Fruit fly (Drosophila melanogaster): Measurements from ENCODE around the gene Dph1.
A peak's percentile ranks its signal among the peaks of the same experiment; 100 is the strongest.

Dph1 gene

DNA sequence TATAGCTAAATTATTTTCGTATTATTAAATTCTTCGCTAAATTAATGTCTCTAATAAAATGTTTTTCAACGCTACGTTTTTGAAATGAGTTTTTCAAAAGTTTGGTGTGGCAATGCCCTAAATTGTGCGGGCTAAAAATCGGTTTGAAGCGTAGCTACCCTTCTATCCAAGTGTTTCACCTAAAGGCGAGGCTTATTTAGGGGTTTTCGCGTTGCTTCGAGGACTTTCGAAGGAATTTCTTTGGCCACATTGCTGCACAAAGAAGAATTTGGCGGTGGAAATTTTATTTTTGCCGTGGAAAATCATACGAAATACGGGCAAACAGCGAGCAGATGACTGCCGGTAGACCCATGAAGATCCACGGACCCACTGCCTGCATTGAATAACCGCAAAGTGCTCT lies 15.0 kb downstream of the Dph1 start, which contains the start of gene TfIIEalpha (continued):
- TF ChIP-seq wek (GFP tag; optimal IDR thresholded peaks at IDR 0.05) (no peak), Sox100B (GFP tag; optimal IDR thresholded peaks at IDR 0.05) (no peak), CG9437 (GFP tag; optimal IDR thresholded peaks at IDR 0.05) (no peak), CG13424 (tag; optimal IDR thresholded peaks at IDR 0.05) (peak; percentile 2), Poxn (GFP tag; IDR thresholded peaks at IDR 0.05) (no peak), MTF-1 (GFP tag; optimal IDR thresholded peaks at IDR 0.05; ENCODE audit: borderline replicate concordance) (no peak), CG2116 (GFP tag; optimal IDR thresholded peaks at IDR 0.05) (peak; percentile 38), CG1024 (GFP tag; IDR thresholded peaks at IDR 0.05) (no peak), CG11456 (GFP tag; IDR thresholded peaks at IDR 0.05) (no peak), CG9797 (GFP tag; optimal IDR thresholded peaks at IDR 0.05) (peak; percentile 88), CG33213 (GFP tag; optimal IDR thresholded peaks at IDR 0.05) (peak; percentile 71), yki (optimal IDR thresholded peaks at IDR 0.05) (no peak), CG9932 (GFP tag; IDR thresholded peaks at IDR 0.05) (peak; percentile 58), CG8944 (GFP tag; optimal IDR thresholded peaks at IDR 0.05) (no peak), CG7357 (GFP tag; IDR thresholded peaks at IDR 0.05) (no peak), lola (GFP tag; optimal IDR thresholded peaks at IDR 0.05) (peak in 1 of 3 experiments; percentile 2), CG4282 (GFP tag; optimal IDR thresholded peaks at IDR 0.05) (no peak), Nf-YC (tag; optimal IDR thresholded peaks at IDR 0.05) (peak; percentile 23), HmgD (GFP tag; optimal IDR thresholded peaks at IDR 0.05) (peak; percentile 69), dysf (GFP tag; IDR thresholded peaks at IDR 0.05) (no peak), hbn (GFP tag; IDR thresholded peaks at IDR 0.05; ENCODE audit: partially characterized antibody) (0 out of 2 replicates have a peak, but pooled peaks have one; percentile 31), CG1603 (tag; optimal IDR thresholded peaks at IDR 0.05) (peak; percentile 77), CG11398 (GFP tag; optimal IDR thresholded peaks at IDR 0.05) (no peak), Rx (GFP tag; IDR thresholded peaks at IDR 0.05) (no peak), mld (GFP tag; IDR thresholded peaks at IDR 0.05; ENCODE audit: partially characterized antibody) (no peak), CG18011 (GFP tag; optimal IDR thresholded peaks at IDR 0.05) (no peak), CG4328 (GFP tag; optimal IDR thresholded peaks at IDR 0.05) (no peak), tll (GFP tag; optimal IDR thresholded peaks at IDR 0.05) (no peak), CG30431 (GFP tag; optimal IDR thresholded peaks at IDR 0.05) (no peak), slbo (GFP tag; IDR thresholded peaks at IDR 0.05) (0 out of 2 replicates have a peak, but pooled peaks have one; percentile 8), Mad (GFP tag; optimal IDR thresholded peaks at IDR 0.05) (peak; percentile 19), B-H1 (GFP tag; IDR thresholded peaks at IDR 0.05) (no peak), sob (GFP tag; IDR thresholded peaks at IDR 0.05) (peak; percentile 44; the same call in 1 of the 2 replicates), bsh (GFP tag; optimal IDR thresholded peaks at IDR 0.05) (no peak), PHDP (tag; optimal IDR thresholded peaks at IDR 0.05) (peak; percentile 11), grau (tag; optimal IDR thresholded peaks at IDR 0.05) (peak; percentile 25), CG32772 (GFP tag; IDR thresholded peaks at IDR 0.05) (no peak), CG11695 (GFP tag; IDR thresholded peaks at IDR 0.05) (no peak), sd (tag; optimal IDR thresholded peaks at IDR 0.05) (peak; percentile 78), CG7745 (tag; optimal IDR thresholded peaks at IDR 0.05) (no peak), Ssrp (tag; optimal IDR thresholded peaks at IDR 0.05) (no peak), CG11247 (GFP tag; IDR thresholded peaks at IDR 0.05) (no peak), sisA (GFP tag; IDR thresholded peaks at IDR 0.05) (no peak), Bdp1 (GFP tag; optimal IDR thresholded peaks at IDR 0.05) (no peak), CG8924 (tag; optimal IDR thresholded peaks at IDR 0.05) (no peak), jing (GFP tag; optimal IDR thresholded peaks at IDR 0.05) (no peak), lov (optimal IDR thresholded peaks at IDR 0.05) (no peak), lov (GFP tag; IDR thresholded peaks at IDR 0.05) (no peak), ro (GFP tag; IDR thresholded peaks at IDR 0.05) (no peak), HLHmδ (GFP tag; optimal IDR thresholded peaks at IDR 0.05) (no peak), MESR4 (GFP tag; optimal IDR thresholded peaks at IDR 0.05) (peak; percentile 76)

Data from whole organism, embryonic.